Fruit fly (Drosophila melanogaster) whole organism, embryonic: ENCODE measurements around the gene mTTF.

Source experiments
- Asciz ChIP-seq: fragments of 200-800 bp; sonication (Bioruptor generic); optimal IDR thresholded peaks from 2 replicates; lab custom pipeline; 2017; ENCODE audit warnings: missing biosample characterization, mild to moderate bottlenecking, missing genetic modification characterization, missing genetic modification reagents
- CG1024 ChIP-seq: fragments of 200-800 bp; sonication (Bioruptor generic); IDR thresholded peaks from 2 replicates; pipeline ENCODE4 v1.3.6; 2022; ENCODE audit warnings: missing biosample characterization, missing genetic modification characterization
- CG12236 ChIP-seq: fragments of 200-800 bp; sonication (Bioruptor generic); optimal IDR thresholded peaks from 2 replicates; lab custom pipeline; 2016; ENCODE audit warnings: missing biosample characterization, missing genetic modification characterization
- CG12942 ChIP-seq: fragments of 200-800 bp; sonication (Bioruptor generic); optimal IDR thresholded peaks from 3 replicates; lab custom pipeline; 2016; ENCODE audit warnings: missing biosample characterization, missing genetic modification characterization
- CG13894 ChIP-seq: fragments of 200-800 bp; sonication (Bioruptor generic); optimal IDR thresholded peaks from 3 replicates; lab custom pipeline; 2018; ENCODE audit warnings: missing biosample characterization, mild to moderate bottlenecking, missing genetic modification characterization, moderate library complexity
- CG14667 ChIP-seq: fragments of 200-800 bp; sonication (Bioruptor generic); IDR thresholded peaks from 2 replicates; pipeline ENCODE4 v1.3.6; 2022; ENCODE audit warnings: missing biosample characterization, missing genetic modification characterization
- CG17361 ChIP-seq: fragments of 200-800 bp; sonication (Bioruptor generic); IDR thresholded peaks from 3 replicates; pipeline ENCODE4 v1.3.6; 2022; ENCODE audit warnings: missing biosample characterization, missing genetic modification characterization
- CG17568 ChIP-seq: fragments of 200-800 bp; sonication (Bioruptor generic); optimal IDR thresholded peaks from 2 replicates; lab custom pipeline; 2018; ENCODE audit warnings: missing biosample characterization, mild to moderate bottlenecking, missing genetic modification characterization, moderate library complexity
- CG1832 ChIP-seq: fragments of 200-800 bp; sonication (Bioruptor generic); optimal IDR thresholded peaks from 2 replicates; lab custom pipeline; 2017; ENCODE audit warnings: missing biosample characterization, mild to moderate bottlenecking, missing genetic modification characterization, inconsistent platforms
- CG18619 ChIP-seq: fragments of 200-800 bp; sonication (Bioruptor generic); optimal IDR thresholded peaks from 3 replicates; lab custom pipeline; 2017; ENCODE audit warnings: missing biosample characterization, mild to moderate bottlenecking, missing genetic modification characterization
- CG2116 ChIP-seq: fragments of 200-800 bp; sonication (Bioruptor generic); optimal IDR thresholded peaks from 3 replicates; lab custom pipeline; 2018; ENCODE audit warnings: missing biosample characterization, mild to moderate bottlenecking, missing genetic modification characterization
- CG2678 ChIP-seq: fragments of 200-800 bp; sonication (Bioruptor generic); optimal IDR thresholded peaks from 3 replicates; lab custom pipeline; 2019; ENCODE audit warnings: missing biosample characterization, mild to moderate bottlenecking, missing genetic modification characterization, moderate library complexity
- CG30403 ChIP-seq: fragments of 200-800 bp; sonication (Bioruptor generic); optimal IDR thresholded peaks from 3 replicates; lab custom pipeline; 2016; ENCODE audit warnings: missing biosample characterization, missing genetic modification characterization
- CG31365 ChIP-seq: fragments of 200-800 bp; sonication (Bioruptor generic); optimal IDR thresholded peaks from 2 replicates; lab custom pipeline; 2018; ENCODE audit warnings: missing biosample characterization, mild to moderate bottlenecking, missing genetic modification characterization
- CG31388 ChIP-seq: fragments of 200-800 bp; sonication (Bioruptor generic); optimal IDR thresholded peaks from 2 replicates; lab custom pipeline; 2016; ENCODE audit warnings: missing biosample characterization, missing genetic modification characterization
- CG34224 ChIP-seq: fragments of 200-800 bp; sonication (Bioruptor generic); IDR thresholded peaks from 3 replicates; pipeline ENCODE4 v1.3.6; 2022; ENCODE audit warnings: missing biosample characterization, missing genetic modification characterization; ENCODE audit not compliant: partially characterized antibody
- CG42726 ChIP-seq: fragments of 200-800 bp; sonication (Bioruptor generic); IDR thresholded peaks from 2 replicates; pipeline ENCODE4 v1.3.6; 2022; ENCODE audit warnings: missing biosample characterization, missing genetic modification characterization; ENCODE audit not compliant: partially characterized antibody
- CG6272 ChIP-seq: fragments of 200-800 bp; sonication (Bioruptor generic); IDR thresholded peaks from 2 replicates; pipeline ENCODE4 v1.3.6; 2022; ENCODE audit warnings: missing biosample characterization, missing genetic modification characterization
- CG6689 ChIP-seq: fragments of 200-800 bp; sonication (Bioruptor generic); IDR thresholded peaks from 2 replicates; pipeline ENCODE4 v1.3.6; 2022; ENCODE audit warnings: missing biosample characterization, missing genetic modification characterization
- CG6765 ChIP-seq: fragments of 200-800 bp; sonication (Bioruptor generic); optimal IDR thresholded peaks from 3 replicates; lab custom pipeline; 2017; ENCODE audit warnings: missing biosample characterization, mild to moderate bottlenecking, missing genetic modification characterization
- CG9215 ChIP-seq: fragments of 200-800 bp; sonication (Bioruptor generic); IDR thresholded peaks from 2 replicates; pipeline ENCODE4 v1.3.6; 2022; ENCODE audit warnings: missing biosample characterization, missing genetic modification characterization
- CG9437 ChIP-seq: fragments of 200-800 bp; sonication (Bioruptor generic); optimal IDR thresholded peaks from 2 replicates; lab custom pipeline; 2018; ENCODE audit warnings: missing biosample characterization, mild to moderate bottlenecking, missing genetic modification characterization
- CTCF ChIP-seq: fragments of 200-800 bp; sonication (Bioruptor generic); optimal IDR thresholded peaks from 2 replicates; lab custom pipeline; 2017; ENCODE audit warnings: missing biosample characterization, mild to moderate bottlenecking, missing genetic modification characterization, moderate library complexity
- Chrac-16 ChIP-seq: fragments of 200-800 bp; sonication (Bioruptor generic); optimal IDR thresholded peaks from 3 replicates; lab custom pipeline; 2016; ENCODE audit warnings: missing biosample characterization, missing genetic modification characterization
- CkIIα-i1 ChIP-seq: fragments of 200-800 bp; sonication (Bioruptor generic); IDR thresholded peaks from 2 replicates; pipeline ENCODE4 v1.3.6; 2022; ENCODE audit warnings: missing biosample characterization, missing genetic modification characterization
- Gsc ChIP-seq: fragments of 200-800 bp; sonication (Bioruptor generic); IDR thresholded peaks from 2 replicates; pipeline ENCODE4 v1.3.6; 2022; ENCODE audit warnings: missing biosample characterization, missing genetic modification characterization
- HmgZ ChIP-seq: fragments of 200-800 bp; sonication (Bioruptor generic); optimal IDR thresholded peaks from 2 replicates; lab custom pipeline; 2018; ENCODE audit warnings: missing biosample characterization, mild to moderate bottlenecking, missing genetic modification characterization
- NFAT ChIP-seq: fragments of 200-800 bp; sonication (Bioruptor generic); IDR thresholded peaks from 2 replicates; pipeline ENCODE4 v1.3.6; 2022; ENCODE audit warnings: missing biosample characterization, missing genetic modification characterization
- NfI ChIP-seq: fragments of 200-800 bp; sonication (Bioruptor generic); optimal IDR thresholded peaks from 3 replicates; lab custom pipeline; 2018; ENCODE audit warnings: missing biosample characterization, mild to moderate bottlenecking, missing genetic modification characterization, moderate library complexity
- Poxn ChIP-seq: fragments of 200-800 bp; sonication (Bioruptor generic); IDR thresholded peaks from 2 replicates; pipeline ENCODE4 v1.3.6; 2022; ENCODE audit warnings: missing biosample characterization, missing genetic modification characterization
- Vsx1 ChIP-seq: fragments of 200-800 bp; sonication (Bioruptor generic); optimal IDR thresholded peaks from 2 replicates; lab custom pipeline; 2017; ENCODE audit warnings: missing biosample characterization, mild to moderate bottlenecking, missing genetic modification characterization, missing genetic modification reagents
- ash1 ChIP-seq: fragments of 200-800 bp; sonication (Bioruptor generic); optimal IDR thresholded peaks from 2 replicates; lab custom pipeline; 2018; ENCODE audit warnings: missing biosample characterization, mild to moderate bottlenecking, missing genetic modification characterization
- cg ChIP-seq: fragments of 200-800 bp; sonication (Bioruptor generic); optimal IDR thresholded peaks from 3 replicates; lab custom pipeline; 2019; ENCODE audit warnings: missing biosample characterization, mild to moderate bottlenecking, missing genetic modification characterization, moderate library complexity
- fd96Cb ChIP-seq: fragments of 200-800 bp; sonication (Bioruptor generic); optimal IDR thresholded peaks from 2 replicates; lab custom pipeline; 2018; ENCODE audit warnings: missing biosample characterization, mild to moderate bottlenecking, missing genetic modification characterization, moderate library complexity
- gce ChIP-seq: fragments of 200-800 bp; sonication (Bioruptor generic); IDR thresholded peaks from 3 replicates; pipeline ENCODE4 v1.3.6; 2022; ENCODE audit warnings: missing biosample characterization, missing genetic modification characterization
- gro ChIP-seq: fragments of 200-800 bp; sonication (Bioruptor generic); optimal IDR thresholded peaks from 2 replicates; lab custom pipeline; 2016; ENCODE audit warnings: missing biosample characterization, missing genetic modification characterization
- hb ChIP-seq: fragments of 200-800 bp; sonication (Bioruptor generic); IDR thresholded peaks from 3 replicates; pipeline ENCODE4 v1.3.6; 2022; ENCODE audit warnings: missing biosample characterization, missing genetic modification characterization; ENCODE audit not compliant: partially characterized antibody
- hbn ChIP-seq: fragments of 200-800 bp; sonication (Bioruptor generic); IDR thresholded peaks from 2 replicates; pipeline ENCODE4 v1.3.6; 2022; ENCODE audit warnings: missing biosample characterization, missing genetic modification characterization; ENCODE audit not compliant: partially characterized antibody
- insv ChIP-seq, 2 experiments: fragments of 200-800 bp; sonication (Bioruptor generic); optimal IDR thresholded peaks; 3 replicates each; lab custom pipeline; 2016 to 2018; ENCODE audit warnings: missing biosample characterization in 2 of 2, missing genetic modification characterization in 2 of 2
- nerfin-1 ChIP-seq: fragments of 200-800 bp; sonication (Bioruptor generic); optimal IDR thresholded peaks from 3 replicates; lab custom pipeline; 2019; ENCODE audit warnings: missing biosample characterization, mild to moderate bottlenecking, missing genetic modification characterization, moderate library complexity
- row ChIP-seq: fragments of 200-800 bp; sonication (Bioruptor generic); IDR thresholded peaks from 3 replicates; pipeline ENCODE4 v1.3.6; 2022; ENCODE audit warnings: missing biosample characterization, missing genetic modification characterization
- schlank ChIP-seq: fragments of 200-800 bp; sonication (Bioruptor generic); optimal IDR thresholded peaks from 2 replicates; lab custom pipeline; 2018; ENCODE audit warnings: missing biosample characterization, mild to moderate bottlenecking, missing genetic modification characterization
- sqz ChIP-seq: fragments of 200-800 bp; sonication (Bioruptor generic); optimal IDR thresholded peaks from 3 replicates; lab custom pipeline; 2018; ENCODE audit warnings: missing biosample characterization, mild to moderate bottlenecking, missing genetic modification characterization
- ssp ChIP-seq: fragments of 200-800 bp; sonication (Bioruptor generic); IDR thresholded peaks from 2 replicates; pipeline ENCODE4 v1.3.6; 2022; ENCODE audit warnings: missing biosample characterization, missing genetic modification characterization
- trem ChIP-seq: fragments of 200-800 bp; optimal IDR thresholded peaks from 3 replicates; lab custom pipeline; 2019; ENCODE audit warnings: missing biosample characterization, mild to moderate bottlenecking, missing genetic modification characterization, moderate library complexity
- unc-4 ChIP-seq: fragments of 200-800 bp; sonication (Bioruptor generic); IDR thresholded peaks from 2 replicates; pipeline ENCODE4 v1.3.6; 2022; ENCODE audit warnings: missing biosample characterization, missing genetic modification characterization; ENCODE audit not compliant: partially characterized antibody
- usp ChIP-seq: fragments of >200 bp; optimal IDR thresholded peaks from 2 replicates; lab custom pipeline; 2017; ENCODE audit warnings: missing biosample characterization, missing genetic modification characterization
- vfl ChIP-seq: fragments of 200-800 bp; sonication (Bioruptor generic); optimal IDR thresholded peaks from 2 replicates; lab custom pipeline; 2016; ENCODE audit warnings: missing biosample characterization, missing genetic modification characterization
- vnd ChIP-seq: fragments of 200-800 bp; sonication (Bioruptor generic); IDR thresholded peaks from 3 replicates; pipeline ENCODE4 v1.3.6; 2022; ENCODE audit warnings: missing biosample characterization, missing genetic modification characterization; ENCODE audit not compliant: partially characterized antibody
- zf30C ChIP-seq: fragments of 200-800 bp; sonication (Bioruptor generic); optimal IDR thresholded peaks from 3 replicates; lab custom pipeline; 2018; ENCODE audit warnings: missing biosample characterization, mild to moderate bottlenecking, missing genetic modification characterization

The mTTF gene

DNA sequence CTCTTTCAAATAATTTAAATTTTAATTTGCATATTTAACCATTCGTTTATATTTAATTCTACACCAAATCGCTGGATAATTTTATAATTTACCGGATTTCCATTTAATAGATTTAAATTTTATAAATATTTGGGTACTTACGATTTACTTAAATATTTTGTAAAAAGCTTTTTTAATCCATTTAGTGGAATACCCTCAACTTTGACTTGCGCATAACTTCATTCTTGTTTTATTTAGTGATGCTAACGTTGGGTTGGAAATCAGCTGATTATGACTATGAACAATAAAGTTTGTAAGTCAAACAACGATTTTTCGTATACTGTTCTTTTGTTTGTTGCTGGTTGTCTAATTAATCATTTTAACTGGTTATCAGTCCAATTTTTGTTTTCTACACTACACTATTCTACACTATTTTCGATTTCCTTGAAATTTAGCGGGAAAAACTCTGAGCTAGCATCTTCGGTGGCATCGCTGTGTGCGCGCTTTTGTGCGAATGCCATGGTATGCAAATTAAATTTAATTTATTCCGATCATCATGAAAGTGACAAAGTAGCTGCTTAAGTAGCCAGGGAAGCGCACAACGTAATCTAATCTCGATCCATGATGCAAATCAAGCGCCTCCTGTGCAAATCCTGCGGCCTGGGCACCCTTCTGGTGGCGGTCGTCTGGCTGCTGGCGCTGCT is 10.3 kb upstream of the mTTF start, which contains the start of gene Pgant35A (continued):
- TF ChIP-seq vnd (GFP tag; lab: Robert Waterston, UW) (no peak), sqz (no peak), NFAT (GFP tag; lab: Robert Waterston, UW) (no peak), nerfin-1 (no peak), fd96Cb (tag; lab: Kevin White, UChicago) (no peak), zf30C (GFP tag; lab: Kevin White, UChicago) (no peak), unc-4 (GFP tag; lab: Robert Waterston, UW) (no peak), CG34224 (GFP tag; lab: Robert Waterston, UW) (no peak), CG17361 (GFP tag; lab: Robert Waterston, UW) (peak; percentile 70; the same call in 2 of the 3 replicates), Poxn (GFP tag; lab: Robert Waterston, UW) (no peak), CG12236 (GFP tag; lab: Kevin White, UChicago) (no peak), trem (tag; lab: Kevin White, UChicago) (peak; percentile 38), CG9437 (GFP tag; lab: Kevin White, UChicago) (peak; percentile 34), CTCF (GFP tag; lab: Kevin White, UChicago) (no peak), ash1 (no peak), CG12942 (no peak), schlank (tag; lab: Kevin White, UChicago) (no peak), CG31388 (no peak), CG6765 (GFP tag; lab: Kevin White, UChicago) (no peak), NfI (GFP tag; lab: Kevin White, UChicago) (peak; percentile 26), CG14667 (GFP tag; lab: Robert Waterston, UW) (no peak), vfl (peak; percentile 8), Gsc (GFP tag; lab: Robert Waterston, UW) (no peak), hb (no peak), CG2116 (GFP tag; lab: Kevin White, UChicago) (no peak), CG18619 (GFP tag; lab: Kevin White, UChicago) (peak; percentile 24), hbn (GFP tag; lab: Robert Waterston, UW) (no peak), CkIIα-i1 (no peak), Chrac-16 (peak; percentile 37), insv (GFP tag; optimal IDR thresholded peaks at IDR 0.05; lab: Kevin White, UChicago) (no peak), CG31365 (tag; lab: Kevin White, UChicago) (no peak), CG1832 (GFP tag; lab: Kevin White, UChicago) (no peak), CG30403 (GFP tag; lab: Kevin White, UChicago) (peak; percentile 54), row (GFP tag; lab: Robert Waterston, UW) (peak; percentile 95), HmgZ (tag; lab: Kevin White, UChicago) (peak; percentile 46), CG6689 (GFP tag; lab: Robert Waterston, UW) (0 out of 2 replicates have a peak, but pooled peaks have one; percentile 24), ssp (no peak; the same call in 1 of the 2 replicates), CG1024 (GFP tag; lab: Robert Waterston, UW) (no peak), gro (GFP tag; lab: Kevin White, UChicago) (peak; percentile 34), Asciz (GFP tag; lab: Kevin White, UChicago) (no peak), CG2678 (tag; lab: Kevin White, UChicago) (peak; percentile 61), CG17568 (GFP tag; lab: Kevin White, UChicago) (no peak), CG9215 (GFP tag; lab: Robert Waterston, UW) (no peak), usp (GFP tag; lab: Kevin White, UChicago) (no peak), CG6272 (no peak), Vsx1 (GFP tag; lab: Kevin White, UChicago) (peak; percentile 45), CG13894 (tag; lab: Kevin White, UChicago) (peak; percentile 44), gce (GFP tag; lab: Robert Waterston, UW) (no peak), cg (GFP tag; lab: Kevin White, UChicago) (no peak), CG42726 (GFP tag; lab: Robert Waterston, UW) (no peak)
